Worm (Caenorhabditis elegans) whole organism, L3 larva: ENCODE results near the gene Y62H9A.4.

Experiments used
- ZK546.5 ChIP-seq: sonication (generic microtip); optimal IDR thresholded peaks from 2 replicates; lab custom pipeline; 2017; ENCODE audit warnings: missing biosample characterization, missing genetic modification characterization
- ceh-16 ChIP-seq: sonication (generic microtip); optimal IDR thresholded peaks from 2 replicates; lab custom pipeline; 2017; ENCODE audit warnings: missing biosample characterization, missing genetic modification characterization
- ceh-9 ChIP-seq: sonication (generic microtip); optimal IDR thresholded peaks from 2 replicates; lab custom pipeline; 2018; ENCODE audit warnings: missing biosample characterization, missing genetic modification characterization
- egl-5 ChIP-seq: fragments of 150-350 bp; optimal IDR thresholded peaks from 2 replicates; lab custom pipeline; 2017; ENCODE audit warnings: missing biosample characterization, missing genetic modification reagents, missing genetic modification characterization, inconsistent platforms
- elt-1 ChIP-seq: fragments of 150-350 bp; optimal IDR thresholded peaks from 2 replicates; lab custom pipeline; 2014; ENCODE audit warnings: missing biosample characterization, missing genetic modification characterization
- elt-2 ChIP-seq: sonication (generic microtip); optimal IDR thresholded peaks from 2 replicates; lab custom pipeline; 2016; ENCODE audit warnings: missing genetic modification reagents, mild to moderate bottlenecking, missing genetic modification characterization, missing compliant biosample characterization
- fkh-10 ChIP-seq: sonication (generic microtip); optimal IDR thresholded peaks from 2 replicates; lab custom pipeline; 2017; ENCODE audit warnings: missing biosample characterization, missing genetic modification reagents, missing genetic modification characterization
- fos-1 ChIP-seq: fragments of 150-350 bp; optimal IDR thresholded peaks from 2 replicates; lab custom pipeline; 2014; ENCODE audit warnings: missing biosample characterization, missing genetic modification characterization
- hmg-11 ChIP-seq: sonication (generic microtip); optimal IDR thresholded peaks from 2 replicates; lab custom pipeline; 2016; ENCODE audit warnings: missing genetic modification characterization, missing compliant biosample characterization
- jun-1 ChIP-seq: fragments of 150-350 bp; optimal IDR thresholded peaks from 2 replicates; lab custom pipeline; 2014; ENCODE audit warnings: missing biosample characterization, missing genetic modification reagents, missing genetic modification characterization
- lin-15B ChIP-seq: fragments of 150-350 bp; optimal IDR thresholded peaks from 2 replicates; lab custom pipeline; 2014; ENCODE audit warnings: missing biosample characterization, missing genetic modification characterization
- lin-39 ChIP-seq: fragments of 150-350 bp; optimal IDR thresholded peaks from 2 replicates; lab custom pipeline; 2018; ENCODE audit warnings: missing biosample characterization, missing genetic modification reagents, missing genetic modification characterization
- lsy-12 ChIP-seq: sonication (generic microtip); optimal IDR thresholded peaks from 2 replicates; lab custom pipeline; 2016; ENCODE audit warnings: mild to moderate bottlenecking, missing genetic modification characterization, missing compliant biosample characterization
- mdl-1 ChIP-seq: fragments of 150-350 bp; optimal IDR thresholded peaks from 2 replicates; lab custom pipeline; 2014; ENCODE audit warnings: missing biosample characterization, missing genetic modification characterization
- nfya-1 ChIP-seq: sonication (generic microtip); optimal IDR thresholded peaks from 2 replicates; lab custom pipeline; 2017; ENCODE audit warnings: missing genetic modification characterization, mild to moderate bottlenecking, missing compliant biosample characterization, antibody characterized with exemption, moderate library complexity; ENCODE audit not compliant: insufficient read depth
- nhr-12 ChIP-seq: fragments of 150-350 bp; optimal IDR thresholded peaks from 2 replicates; lab custom pipeline; 2014; ENCODE audit warnings: missing biosample characterization, missing genetic modification characterization
- nhr-23 ChIP-seq: fragments of 150-350 bp; optimal IDR thresholded peaks from 2 replicates; lab custom pipeline; 2014; ENCODE audit warnings: missing biosample characterization, missing genetic modification reagents, missing genetic modification characterization
- nhr-28 ChIP-seq: fragments of 150-350 bp; optimal IDR thresholded peaks from 2 replicates; lab custom pipeline; 2014; ENCODE audit warnings: missing biosample characterization, missing genetic modification characterization
- nhr-67 ChIP-seq: fragments of 150-350 bp; optimal IDR thresholded peaks from 2 replicates; lab custom pipeline; 2014; ENCODE audit warnings: missing biosample characterization, missing genetic modification characterization
- nhr-76 ChIP-seq: fragments of 150-350 bp; sonication (generic microtip); optimal IDR thresholded peaks from 5 replicates; lab custom pipeline; 2014; ENCODE audit warnings: missing biosample characterization, missing genetic modification characterization
- nhr-77 ChIP-seq: fragments of 150-350 bp; optimal IDR thresholded peaks from 2 replicates; lab custom pipeline; 2014; ENCODE audit warnings: missing biosample characterization, missing genetic modification characterization
- pha-4 ChIP-seq: fragments of 150-350 bp; optimal IDR thresholded peaks from 2 replicates; lab custom pipeline; 2014; ENCODE audit warnings: missing biosample characterization, missing genetic modification reagents, missing genetic modification characterization
- pqm-1 ChIP-seq: fragments of 150-350 bp; optimal IDR thresholded peaks from 2 replicates; lab custom pipeline; 2017; ENCODE audit warnings: missing biosample characterization, missing genetic modification characterization, inconsistent platforms
- skn-1 ChIP-seq: fragments of 150-350 bp; optimal IDR thresholded peaks from 2 replicates; lab custom pipeline; 2014; ENCODE audit warnings: missing biosample characterization, missing genetic modification characterization
- snpc-4 ChIP-seq: fragments of 150-350 bp; optimal IDR thresholded peaks from 2 replicates; lab custom pipeline; 2014; ENCODE audit warnings: missing biosample characterization, missing genetic modification characterization
- tbx-2 ChIP-seq: sonication (generic microtip); optimal IDR thresholded peaks from 2 replicates; lab custom pipeline; 2016; ENCODE audit warnings: mild to moderate bottlenecking, missing genetic modification characterization, missing compliant biosample characterization
- unc-39 ChIP-seq: sonication (generic microtip); optimal IDR thresholded peaks from 4 replicates; lab custom pipeline; 2017; ENCODE audit warnings: missing biosample characterization, missing genetic modification characterization
- unc-62 ChIP-seq: fragments of 150-350 bp; sonication (generic microtip); optimal IDR thresholded peaks from 4 replicates; lab custom pipeline; 2014; ENCODE audit warnings: missing biosample characterization, missing genetic modification reagents, missing genetic modification characterization
- ztf-11 ChIP-seq: fragments of 150-350 bp; optimal IDR thresholded peaks from 2 replicates; lab custom pipeline; 2014; ENCODE audit warnings: missing biosample characterization, missing genetic modification characterization
- ztf-4 ChIP-seq: fragments of 150-350 bp; optimal IDR thresholded peaks from 2 replicates; lab custom pipeline; 2014; ENCODE audit warnings: missing biosample characterization, missing genetic modification characterization

Gene Y62H9A.4

DNA sequence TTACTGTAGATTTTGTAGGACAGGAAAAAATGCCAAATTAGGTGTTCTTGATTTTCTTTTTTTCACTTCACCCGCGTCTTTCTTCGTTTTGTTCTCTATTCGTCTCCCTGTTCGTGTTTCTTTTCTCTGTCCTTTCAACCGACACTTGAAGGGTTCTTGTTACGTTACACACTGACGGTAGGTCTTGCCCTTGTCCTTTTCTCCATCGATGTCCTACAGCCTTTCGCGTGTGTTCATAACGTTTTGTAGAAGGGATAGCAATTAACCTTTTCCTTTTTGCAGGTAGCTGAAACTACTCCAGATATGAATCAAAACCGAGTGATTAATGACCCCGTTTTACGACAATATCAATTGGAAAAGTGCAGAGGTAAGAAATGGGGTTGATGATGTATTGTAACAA lies 44.2 kb downstream of the Y62H9A.4 start, which contains the start of gene F55G7.1 (continued):
- TF ChIP-seq hmg-11 (tag; lab: Kevin White, UChicago) (peak; percentile 20), jun-1 (tag; lab: Kevin White, UChicago) (peak; percentile 20), elt-1 (tag; lab: Kevin White, UChicago) (no peak), nhr-12 (no peak), lin-39 (tag; lab: Kevin White, UChicago) (no peak), nhr-28 (tag; lab: Kevin White, UChicago) (no peak), lin-15B (tag; lab: Kevin White, UChicago) (no peak), mdl-1 (no peak), fkh-10 (no peak), nhr-76 (no peak), ztf-4 (tag; lab: Kevin White, UChicago) (no peak), nfya-1 (peak; percentile 25), pqm-1 (no peak), unc-39 (tag; lab: Kevin White, UChicago) (no peak), ceh-16 (tag; lab: Kevin White, UChicago) (no peak), elt-2 (peak; percentile 28), egl-5 (no peak), ceh-9 (no peak), ZK546.5 (tag; lab: Kevin White, UChicago) (no peak), pha-4 (tag; lab: Kevin White, UChicago) (no peak), tbx-2 (peak; percentile 66), nhr-67 (tag; lab: Kevin White, UChicago) (no peak), snpc-4 (peak; percentile 86)

- TF ChIP-seq fos-1 (no peak), elt-2 (peak; percentile 77), lsy-12 (tag; lab: Kevin White, UChicago) (no peak), pqm-1 (peak; percentile 3)
These were observed 45.3 kb downstream of the Y62H9A.4 start for ce11 chrX:11925243-11925642.

DNA sequence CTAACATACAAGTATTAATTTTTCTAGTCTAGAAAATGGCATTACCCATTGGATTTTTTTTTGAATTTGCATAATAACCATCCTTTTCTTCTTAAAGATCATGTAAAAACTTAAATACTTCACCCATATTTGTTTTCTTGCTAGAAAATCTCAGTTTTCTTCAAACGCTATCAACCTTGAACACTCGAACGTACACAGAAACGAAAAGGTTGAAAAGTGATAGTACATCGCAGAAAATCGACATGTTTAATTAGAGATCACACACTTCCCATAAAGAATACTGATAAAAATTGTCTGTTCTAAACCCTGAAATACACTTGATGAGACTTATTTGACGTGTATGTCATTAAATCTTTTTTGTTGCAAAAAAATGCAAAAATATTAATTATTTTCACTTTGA lies 47.7 kb downstream of the Y62H9A.4 start, which contains the start of gene F55G7.4:
F55G7.4 (plus strand) TSS at position 301 of the 400 bp plus-strand sequence.
- TF ChIP-seq nhr-12 (no peak), unc-62 (GFP tag; lab: Kevin White, UChicago) (no peak), ztf-11 (no peak), mdl-1 (no peak), nhr-77 (tag; lab: Kevin White, UChicago) (no peak), nhr-23 (tag; lab: Kevin White, UChicago) (no peak), lin-15B (tag; lab: Kevin White, UChicago) (no peak), skn-1 (tag; lab: Kevin White, UChicago) (no peak)
